Fruit fly (Drosophila melanogaster): ENCODE results near the gene ND-B18.

The ND-B18 gene

DNA sequence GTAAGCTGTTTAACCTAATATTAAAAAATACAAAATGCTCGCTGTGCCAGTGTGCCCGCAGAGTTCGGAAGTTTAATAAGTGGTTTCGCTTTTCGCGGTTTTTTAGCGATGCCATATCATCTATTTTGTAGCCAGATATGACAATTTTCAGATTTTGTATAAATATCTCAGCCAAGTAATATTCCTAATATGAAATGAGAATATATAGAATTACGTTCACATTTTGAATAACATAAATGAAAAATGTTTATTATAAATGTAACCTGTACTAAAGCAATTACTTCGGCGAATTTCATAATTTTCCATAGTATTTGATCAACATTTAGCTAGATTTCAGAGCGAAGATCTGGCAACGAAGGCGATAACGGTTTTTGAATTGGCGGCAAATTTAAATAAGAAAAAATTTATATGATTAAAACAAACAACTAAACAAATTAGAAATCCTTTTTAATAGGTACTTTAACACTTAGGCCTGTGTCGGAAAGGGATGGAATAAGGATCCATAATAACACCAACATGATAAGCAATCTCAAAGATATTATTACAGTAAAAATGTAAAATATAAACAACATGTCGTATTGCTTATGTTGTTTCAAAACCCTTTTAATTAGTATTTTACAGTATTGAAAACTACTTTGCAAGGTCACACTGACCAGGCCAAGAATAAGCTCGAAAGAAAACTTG lies 3.0 kb downstream of the ND-B18 start, which contains the start of the genes opm and dob (continued):
- TF ChIP-seq Dif (GFP tag; optimal IDR thresholded peaks at IDR 0.05; ENCODE audit: partially characterized antibody) (no peak), lola (GFP tag; optimal IDR thresholded peaks at IDR 0.05) (no peak), br (GFP tag; optimal IDR thresholded peaks at IDR 0.05) (no peak), GATAd (GFP tag; optimal IDR thresholded peaks at IDR 0.05) (no peak), fru (GFP tag; optimal IDR thresholded peaks at IDR 0.05) (peak; percentile 12), N (GFP tag; optimal IDR thresholded peaks at IDR 0.05) (no peak), Hr78 (GFP tag; optimal IDR thresholded peaks at IDR 0.05) (no peak), Jra (GFP tag; optimal IDR thresholded peaks at IDR 0.05) (no peak), pan (optimal IDR thresholded peaks at IDR 0.05) (no peak)

- TF ChIP-seq Sp1 (GFP tag; optimal IDR thresholded peaks at IDR 0.05) (no peak), Hnf4 (GFP tag; optimal IDR thresholded peaks at IDR 0.05) (peak; percentile 40), rgr (GFP tag; optimal IDR thresholded peaks at IDR 0.05) (no peak), sage (GFP tag; optimal IDR thresholded peaks at IDR 0.05) (no peak), HLH106 (tag; optimal IDR thresholded peaks at IDR 0.05) (no peak), Mio (GFP tag; optimal IDR thresholded peaks at IDR 0.05) (no peak), Rel (GFP tag; optimal IDR thresholded peaks at IDR 0.05) (no peak), Rel (tag; optimal IDR thresholded peaks at IDR 0.05) (peak; percentile 18)
Measured at dm6 chrX:15068537-15068936, 5.0 kb downstream of the ND-B18 start.

- TF ChIP-seq sage (GFP tag; optimal IDR thresholded peaks at IDR 0.05) (peak; percentile 9), OdsH (GFP tag; optimal IDR thresholded peaks at IDR 0.05) (peak; percentile 18), foxo (GFP tag; optimal IDR thresholded peaks at IDR 0.05) (peak in 1 of 2 experiments; percentile 43), Dif (GFP tag; optimal IDR thresholded peaks at IDR 0.05; ENCODE audit: partially characterized antibody) (no peak), CG32264 (GFP tag; optimal IDR thresholded peaks at IDR 0.05) (no peak), Hnf4 (GFP tag; optimal IDR thresholded peaks at IDR 0.05) (peak; percentile 97), lola (GFP tag; optimal IDR thresholded peaks at IDR 0.05) (no peak), GATAd (GFP tag; optimal IDR thresholded peaks at IDR 0.05) (no peak), br (GFP tag; optimal IDR thresholded peaks at IDR 0.05) (peak; percentile 46), h (GFP tag; optimal IDR thresholded peaks at IDR 0.05) (peak; percentile 67), CG9705 (GFP tag; optimal IDR thresholded peaks at IDR 0.05) (peak; percentile 55), Vsx2 (GFP tag; optimal IDR thresholded peaks at IDR 0.05; ENCODE audit: partially characterized antibody) (no peak), sv (GFP tag; optimal IDR thresholded peaks at IDR 0.05) (no peak), HLH106 (tag; optimal IDR thresholded peaks at IDR 0.05) (peak; percentile 35), Sp1 (GFP tag; optimal IDR thresholded peaks at IDR 0.05) (peak; percentile 77), rgr (GFP tag; optimal IDR thresholded peaks at IDR 0.05) (peak; percentile 50), dmrt93B (GFP tag; optimal IDR thresholded peaks at IDR 0.05) (peak; percentile 27), fru (GFP tag; optimal IDR thresholded peaks at IDR 0.05) (peak; percentile 59), Myc (optimal IDR thresholded peaks at IDR 0.05) (no peak), psq (GFP tag; optimal IDR thresholded peaks at IDR 0.05) (peak; percentile 51), Mio (GFP tag; optimal IDR thresholded peaks at IDR 0.05) (no peak), Rel (GFP tag; optimal IDR thresholded peaks at IDR 0.05) (no peak), Rel (tag; optimal IDR thresholded peaks at IDR 0.05) (peak; percentile 52)
Measured at dm6 chrX:15069417-15069896, 5.9 kb downstream of the ND-B18 start.

DNA sequence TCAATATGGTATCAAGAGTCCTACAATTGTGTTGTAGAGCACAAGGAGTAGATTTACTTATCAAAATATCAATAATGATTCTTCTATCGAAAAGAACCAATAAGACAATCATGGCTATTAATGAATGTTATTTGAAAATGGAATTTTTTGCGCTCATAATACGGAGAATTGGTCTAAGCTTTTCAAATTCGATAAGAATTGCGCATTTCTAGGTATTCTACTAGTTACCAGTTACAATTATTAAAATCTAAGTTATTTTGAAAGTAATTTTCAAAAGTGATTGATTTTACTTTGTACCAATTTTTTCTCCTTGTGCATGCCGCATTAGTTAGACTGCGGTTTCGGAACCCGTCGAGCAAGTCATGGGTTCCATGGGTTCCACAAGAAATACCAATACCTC lies 6.6 kb downstream of the ND-B18 start:
- TF ChIP-seq tai (GFP tag; optimal IDR thresholded peaks at IDR 0.05) (no peak), psq (GFP tag; optimal IDR thresholded peaks at IDR 0.05) (no peak), fru (GFP tag; optimal IDR thresholded peaks at IDR 0.05) (peak; percentile 39), Vsx2 (GFP tag; optimal IDR thresholded peaks at IDR 0.05; ENCODE audit: partially characterized antibody) (no peak), woc (GFP tag; optimal IDR thresholded peaks at IDR 0.05) (peak; percentile 58), dl (GFP tag; optimal IDR thresholded peaks at IDR 0.05; ENCODE audit: insufficient read depth in 1 of 2, partially characterized antibody in 2 of 2) (no peak), CrebA (GFP tag; optimal IDR thresholded peaks at IDR 0.05; ENCODE audit: borderline replicate concordance) (no peak), Sp1 (GFP tag; optimal IDR thresholded peaks at IDR 0.05) (no peak), Myc (optimal IDR thresholded peaks at IDR 0.05) (no peak), dmrt93B (GFP tag; optimal IDR thresholded peaks at IDR 0.05) (no peak), brk (GFP tag; optimal IDR thresholded peaks at IDR 0.05) (peak; percentile 45), CG32264 (GFP tag; optimal IDR thresholded peaks at IDR 0.05) (no peak), Dfd (GFP tag; optimal IDR thresholded peaks at IDR 0.05) (no peak), GATAd (GFP tag; optimal IDR thresholded peaks at IDR 0.05) (no peak), OdsH (GFP tag; optimal IDR thresholded peaks at IDR 0.05) (no peak), Hnf4 (GFP tag; optimal IDR thresholded peaks at IDR 0.05) (no peak)

Measured in whole organism, wandering third instar larva.